Worm (Caenorhabditis elegans) whole organism, midembryonic: ENCODE data around the gene B0432.9.
"Not testable (repeated sequence)": the region's sequence is repeated elsewhere in the genome, so short reads cannot be mapped to it uniquely, and the experiment has no call there.

Experiments
- T22C8.4 ChIP-seq: fragments of 200-800 bp; sonication (Bioruptor generic); IDR thresholded peaks from 2 replicates; pipeline ENCODE4 v1.3.6; 2022; ENCODE audit warnings: missing genetic modification characterization, missing compliant biosample characterization
- cog-1 ChIP-seq: sonication (generic microtip); optimal IDR thresholded peaks from 2 replicates; lab custom pipeline; 2016; ENCODE audit warnings: missing genetic modification characterization, missing compliant biosample characterization
- flt-1 ChIP-seq: fragments of 200-800 bp; sonication (Bioruptor generic); IDR thresholded peaks from 2 replicates; pipeline ENCODE4 v1.3.6; 2022; ENCODE audit warnings: missing genetic modification characterization, missing compliant biosample characterization
- klf-2 ChIP-seq: fragments of 200-800 bp; sonication (Bioruptor generic); conservative IDR thresholded peaks from 2 replicates; pipeline ENCODE4 v1.3.6; 2022; ENCODE audit warnings: missing genetic modification reagents, missing genetic modification characterization, missing compliant biosample characterization
- med-1 ChIP-seq: sonication (generic microtip); optimal IDR thresholded peaks from 2 replicates; lab custom pipeline; 2017; ENCODE audit warnings: missing genetic modification characterization, mild to moderate bottlenecking, missing compliant biosample characterization, antibody characterized with exemption, missing genetic modification reagents; ENCODE audit not compliant: insufficient read depth
- ref-1 ChIP-seq: fragments of 200-800 bp; sonication (Bioruptor generic); conservative IDR thresholded peaks from 2 replicates; pipeline ENCODE4 v1.3.6; 2022; ENCODE audit warnings: missing genetic modification reagents, missing genetic modification characterization, missing compliant biosample characterization

DNA sequence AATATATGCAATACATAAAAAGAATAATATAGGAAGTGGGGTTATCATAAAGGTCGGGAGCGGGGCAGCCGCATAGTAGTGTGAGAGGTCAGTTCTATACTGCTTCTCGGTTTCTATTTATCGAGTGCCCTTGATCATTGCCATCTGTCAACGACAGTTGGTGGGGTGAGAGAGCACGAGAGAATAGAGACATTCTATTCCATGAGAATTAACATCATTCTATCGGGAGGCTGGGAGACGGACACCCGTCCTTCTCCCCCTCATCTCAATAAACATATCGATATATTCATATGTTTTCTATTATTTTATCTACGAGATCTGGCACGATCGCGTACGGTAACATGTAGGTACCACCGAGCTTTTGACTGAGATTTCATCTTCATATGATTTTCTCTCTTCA, 28.6 kb upstream of the B0432.9 start, which contains the start of gene mps-2:
- not testable (repeated sequence) for TF ChIP-seq med-1 (GFP tag; lab: Kevin White, UChicago); ref-1 (GFP tag; lab: Robert Waterston, UW); klf-2 (GFP tag; lab: Robert Waterston, UW); flt-1 (GFP tag; lab: Robert Waterston, UW); cog-1 (tag; lab: Kevin White, UChicago); T22C8.4 (GFP tag; lab: Robert Waterston, UW)
